Worm (Caenorhabditis elegans): ENCODE data around the gene F07H5.10.

DNA sequence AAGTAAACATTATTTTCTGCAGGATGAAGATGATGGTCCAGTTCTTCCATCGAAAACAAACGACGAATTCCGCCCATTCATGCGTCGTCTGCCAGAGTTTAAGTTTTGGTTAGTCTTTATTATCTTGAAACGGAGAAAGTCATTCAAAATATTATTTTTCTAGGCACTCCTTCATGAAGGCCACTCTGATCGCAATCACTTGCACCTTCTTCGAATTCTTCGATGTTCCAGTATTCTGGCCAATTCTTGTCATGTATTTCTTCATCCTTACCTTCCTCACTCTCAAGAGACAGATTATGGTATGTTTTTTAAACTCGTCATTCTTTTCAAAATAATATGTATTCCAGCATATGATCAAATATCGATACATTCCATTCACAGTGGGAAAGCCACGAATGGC lies 3.4 kb upstream of the F07H5.10 start:
- TF ChIP-seq lin-15B (tag; optimal IDR thresholded peaks at IDR 0.05) (no peak), ces-1 (GFP tag; optimal IDR thresholded peaks at IDR 0.05) (no peak), sdz-12 (GFP tag; optimal IDR thresholded peaks at IDR 0.05) (no peak), hmg-1.1 (GFP tag; IDR thresholded peaks at IDR 0.05) (no peak), F49E8.2 (tag; optimal IDR thresholded peaks at IDR 0.05; ENCODE audit: borderline replicate concordance) (no peak), lsy-2 (tag; optimal IDR thresholded peaks at IDR 0.05) (no peak), nhr-25 (tag; optimal IDR thresholded peaks at IDR 0.05; ENCODE audit: borderline replicate concordance, insufficient read depth) (no peak), hlh-30 (tag; optimal IDR thresholded peaks at IDR 0.05; ENCODE audit: insufficient read depth) (no peak), arid-1 (GFP tag; conservative IDR thresholded peaks at IDR 0.05) (no peak), ctbp-1 (GFP tag; IDR thresholded peaks at IDR 0.05) (no peak), pha-4 (GFP tag; IDR thresholded peaks at IDR 0.05) (no peak), pha-4 (tag; optimal IDR thresholded peaks at IDR 0.05) (no peak), mdl-1 (tag; optimal IDR thresholded peaks at IDR 0.05) (no peak), zag-1 (tag; optimal IDR thresholded peaks at IDR 0.05) (no peak), ZK546.5 (tag; optimal IDR thresholded peaks at IDR 0.05) (no peak)
